Fruit fly (Drosophila melanogaster) whole organism, embryonic: ENCODE results near the gene Lamtor4.

ENCODE experiments used
- BEAF-32 ChIP-seq: fragments of 200-800 bp; sonication (Bioruptor generic); optimal IDR thresholded peaks from 3 replicates; lab custom pipeline; 2017; ENCODE audit warnings: missing biosample characterization, missing genetic modification characterization, mild to moderate bottlenecking, moderate library complexity, missing genetic modification reagents
- Bgb ChIP-seq: fragments of 200-800 bp; sonication (Bioruptor generic); IDR thresholded peaks from 2 replicates; pipeline ENCODE4 v1.3.6; 2022; ENCODE audit warnings: missing biosample characterization, missing genetic modification characterization; ENCODE audit not compliant: partially characterized antibody
- CG1024 ChIP-seq: fragments of 200-800 bp; sonication (Bioruptor generic); IDR thresholded peaks from 2 replicates; pipeline ENCODE4 v1.3.6; 2022; ENCODE audit warnings: missing biosample characterization, missing genetic modification characterization
- CG11504 ChIP-seq: fragments of 200-800 bp; sonication (Bioruptor generic); optimal IDR thresholded peaks from 3 replicates; lab custom pipeline; 2019; ENCODE audit warnings: missing biosample characterization, mild to moderate bottlenecking, missing genetic modification characterization, moderate library complexity
- CG11696 ChIP-seq: fragments of 200-800 bp; sonication (Bioruptor generic); IDR thresholded peaks from 2 replicates; pipeline ENCODE4 v1.3.6; 2022; ENCODE audit warnings: missing biosample characterization, missing genetic modification characterization
- CG13424 ChIP-seq: fragments of 200-800 bp; sonication (Bioruptor generic); optimal IDR thresholded peaks from 2 replicates; lab custom pipeline; 2019; ENCODE audit warnings: missing biosample characterization, mild to moderate bottlenecking, missing genetic modification characterization, moderate library complexity
- CG1529 ChIP-seq: fragments of 200-800 bp; sonication (Bioruptor generic); optimal IDR thresholded peaks from 3 replicates; lab custom pipeline; 2018; ENCODE audit warnings: missing biosample characterization, missing genetic modification characterization
- CG1647 ChIP-seq: fragments of 200-800 bp; sonication (Bioruptor generic); optimal IDR thresholded peaks from 3 replicates; lab custom pipeline; 2016; ENCODE audit warnings: missing biosample characterization, missing genetic modification characterization
- CG17568 ChIP-seq: fragments of 200-800 bp; sonication (Bioruptor generic); optimal IDR thresholded peaks from 2 replicates; lab custom pipeline; 2018; ENCODE audit warnings: missing biosample characterization, mild to moderate bottlenecking, missing genetic modification characterization, moderate library complexity
- CG2202 ChIP-seq: fragments of 200-800 bp; sonication (Bioruptor generic); optimal IDR thresholded peaks from 2 replicates; lab custom pipeline; 2018; ENCODE audit warnings: missing biosample characterization, mild to moderate bottlenecking, missing genetic modification characterization
- CG2889 ChIP-seq: fragments of 200-800 bp; sonication (Bioruptor generic); IDR thresholded peaks from 3 replicates; pipeline ENCODE4 v1.3.6; 2022; ENCODE audit warnings: missing biosample characterization, missing genetic modification characterization
- CG31365 ChIP-seq: fragments of 200-800 bp; sonication (Bioruptor generic); optimal IDR thresholded peaks from 2 replicates; lab custom pipeline; 2018; ENCODE audit warnings: missing biosample characterization, mild to moderate bottlenecking, missing genetic modification characterization
- CG31441 ChIP-seq: fragments of 200-800 bp; sonication (Bioruptor generic); IDR thresholded peaks from 2 replicates; pipeline ENCODE4 v1.3.6; 2022; ENCODE audit warnings: missing biosample characterization, missing genetic modification characterization
- CG3163 ChIP-seq: fragments of 200-800 bp; sonication (Bioruptor generic); optimal IDR thresholded peaks from 3 replicates; lab custom pipeline; 2016; ENCODE audit warnings: missing biosample characterization, missing genetic modification characterization
- CG32772 ChIP-seq: fragments of 200-800 bp; sonication (Bioruptor generic); IDR thresholded peaks from 2 replicates; pipeline ENCODE4 v1.3.6; 2022; ENCODE audit warnings: missing biosample characterization, missing genetic modification characterization
- CG4328 ChIP-seq: fragments of 200-800 bp; sonication (Bioruptor generic); optimal IDR thresholded peaks from 3 replicates; lab custom pipeline; 2017; ENCODE audit warnings: missing biosample characterization, missing genetic modification reagents, missing genetic modification characterization
- CG6175 ChIP-seq: fragments of 200-800 bp; sonication (Bioruptor generic); IDR thresholded peaks from 3 replicates; pipeline ENCODE4 v1.3.6; 2022; ENCODE audit warnings: missing biosample characterization, missing genetic modification characterization
- CG6813 ChIP-seq: fragments of 200-800 bp; sonication (Bioruptor generic); optimal IDR thresholded peaks from 2 replicates; lab custom pipeline; 2017; ENCODE audit warnings: missing biosample characterization, missing genetic modification characterization, mild to moderate bottlenecking, moderate library complexity, missing genetic modification reagents
- CG8924 ChIP-seq: fragments of 200-800 bp; optimal IDR thresholded peaks from 3 replicates; lab custom pipeline; 2019; ENCODE audit warnings: missing biosample characterization, mild to moderate bottlenecking, missing genetic modification characterization, moderate library complexity
- Dip2 ChIP-seq: fragments of 200-800 bp; sonication (Bioruptor generic); IDR thresholded peaks from 2 replicates; pipeline ENCODE4 v1.3.6; 2022; ENCODE audit warnings: missing biosample characterization, missing genetic modification characterization
- Dref ChIP-seq: fragments of 200-800 bp; sonication (Bioruptor generic); IDR thresholded peaks from 2 replicates; pipeline ENCODE4 v1.3.6; 2022; ENCODE audit warnings: missing biosample characterization, missing genetic modification characterization
- E2f1 ChIP-seq: fragments of 200-800 bp; sonication (Bioruptor generic); IDR thresholded peaks from 2 replicates; pipeline ENCODE4 v1.3.6; 2022; ENCODE audit warnings: missing biosample characterization, missing genetic modification characterization
- HLH54F ChIP-seq: fragments of 200-800 bp; sonication (Bioruptor generic); optimal IDR thresholded peaks from 3 replicates; lab custom pipeline; 2016; ENCODE audit warnings: missing biosample characterization, missing genetic modification characterization
- Lim3 ChIP-seq: fragments of 200-800 bp; sonication (Bioruptor generic); IDR thresholded peaks from 2 replicates; pipeline ENCODE4 v1.3.6; 2022; ENCODE audit warnings: missing biosample characterization, missing genetic modification characterization
- PHDP ChIP-seq: fragments of 200-800 bp; sonication (Bioruptor generic); optimal IDR thresholded peaks from 3 replicates; lab custom pipeline; 2018; ENCODE audit warnings: missing biosample characterization, mild to moderate bottlenecking, missing genetic modification characterization, moderate library complexity
- Spps ChIP-seq: fragments of 200-800 bp; sonication (Bioruptor generic); optimal IDR thresholded peaks from 2 replicates; lab custom pipeline; 2018; ENCODE audit warnings: missing biosample characterization, mild to moderate bottlenecking, missing genetic modification characterization
- Xbp1 ChIP-seq: fragments of 200-800 bp; sonication (Bioruptor generic); optimal IDR thresholded peaks from 3 replicates; lab custom pipeline; 2016; ENCODE audit warnings: missing biosample characterization, mild to moderate bottlenecking, missing genetic modification characterization
- ap ChIP-seq: fragments of 200-800 bp; sonication (Bioruptor generic); IDR thresholded peaks from 2 replicates; pipeline ENCODE4 v1.3.6; 2022; ENCODE audit warnings: missing biosample characterization, missing genetic modification characterization
- crc ChIP-seq: fragments of 200-800 bp; sonication (Bioruptor generic); optimal IDR thresholded peaks from 2 replicates; lab custom pipeline; 2016; ENCODE audit warnings: missing biosample characterization, missing genetic modification characterization
- crp ChIP-seq, 2 experiments: fragments of 200-800 bp; sonication (Bioruptor generic); optimal IDR thresholded peaks; 2 replicates in 1 of 2; 3 replicates in 1 of 2; lab custom pipeline; 2017; ENCODE audit warnings: missing biosample characterization in 2 of 2, missing genetic modification characterization in 2 of 2, mild to moderate bottlenecking in 1 of 2, moderate library complexity in 1 of 2
- fd102C ChIP-seq: fragments of 200-800 bp; sonication (Bioruptor generic); optimal IDR thresholded peaks from 2 replicates; lab custom pipeline; 2018; ENCODE audit warnings: missing biosample characterization, mild to moderate bottlenecking, missing genetic modification characterization, moderate library complexity
- ftz-f1 ChIP-seq: fragments of 200-800 bp; sonication (Bioruptor generic); optimal IDR thresholded peaks from 2 replicates; lab custom pipeline; 2016; ENCODE audit warnings: missing biosample characterization, missing genetic modification characterization
- fu2 ChIP-seq: fragments of 200-800 bp; sonication (Bioruptor generic); optimal IDR thresholded peaks from 2 replicates; lab custom pipeline; 2016; ENCODE audit warnings: missing biosample characterization, missing genetic modification characterization
- gsb ChIP-seq: fragments of 200-800 bp; sonication (Bioruptor generic); IDR thresholded peaks from 2 replicates; pipeline ENCODE4 v1.3.6; 2022; ENCODE audit warnings: missing biosample characterization, missing genetic modification characterization
- gt ChIP-seq: fragments of 200-800 bp; sonication (Bioruptor generic); IDR thresholded peaks from 2 replicates; pipeline ENCODE4 v1.3.6; 2022; ENCODE audit warnings: missing biosample characterization, missing genetic modification characterization
- hb ChIP-seq: fragments of 200-800 bp; sonication (Bioruptor generic); IDR thresholded peaks from 3 replicates; pipeline ENCODE4 v1.3.6; 2022; ENCODE audit warnings: missing biosample characterization, missing genetic modification characterization; ENCODE audit not compliant: partially characterized antibody
- insv ChIP-seq, 2 experiments: fragments of 200-800 bp; sonication (Bioruptor generic); optimal IDR thresholded peaks; 3 replicates each; lab custom pipeline; 2016 to 2018; ENCODE audit warnings: missing biosample characterization in 2 of 2, missing genetic modification characterization in 2 of 2
- ken ChIP-seq: fragments of 200-800 bp; sonication (Bioruptor generic); IDR thresholded peaks from 3 replicates; pipeline ENCODE4 v1.3.6; 2022; ENCODE audit warnings: missing biosample characterization, missing genetic modification characterization
- nmo ChIP-seq: fragments of 200-800 bp; sonication (Bioruptor generic); optimal IDR thresholded peaks from 2 replicates; lab custom pipeline; 2018; ENCODE audit warnings: missing biosample characterization, mild to moderate bottlenecking, missing genetic modification characterization, moderate library complexity
- org-1 ChIP-seq: fragments of 200-800 bp; sonication (Bioruptor generic); optimal IDR thresholded peaks from 2 replicates; lab custom pipeline; 2017; ENCODE audit warnings: missing biosample characterization, missing genetic modification characterization
- p53 ChIP-seq: fragments of 200-800 bp; sonication (Bioruptor generic); optimal IDR thresholded peaks from 2 replicates; lab custom pipeline; 2016; ENCODE audit warnings: missing biosample characterization, missing genetic modification characterization
- prd ChIP-seq, 3 experiments: fragments of >200 bp in 2 of 3; fragments of 200-800 bp in 1 of 3; sonication (Bioruptor generic) in 1 of 3; optimal IDR thresholded peaks in 2 of 3; IDR thresholded peaks in 1 of 3; 2 replicates in 2 of 3; 3 replicates in 1 of 3; pipeline versions ENCODE4 v1.3.6 to Lab custom; 2017 to 2022; ENCODE audit warnings: missing biosample characterization in 1 of 3, missing genetic modification characterization in 1 of 3
- pros ChIP-seq: fragments of 200-800 bp; sonication (Bioruptor generic); optimal IDR thresholded peaks from 3 replicates; lab custom pipeline; 2019; ENCODE audit warnings: missing biosample characterization, mild to moderate bottlenecking, missing genetic modification characterization, moderate library complexity
- rib ChIP-seq: fragments of 200-800 bp; sonication (Bioruptor generic); IDR thresholded peaks from 2 replicates; pipeline ENCODE4 v1.3.6; 2022; ENCODE audit warnings: missing biosample characterization, missing genetic modification characterization
- row ChIP-seq: fragments of 200-800 bp; sonication (Bioruptor generic); IDR thresholded peaks from 3 replicates; pipeline ENCODE4 v1.3.6; 2022; ENCODE audit warnings: missing biosample characterization, missing genetic modification characterization
- tgo ChIP-seq: fragments of 200-800 bp; sonication (Bioruptor generic); IDR thresholded peaks from 3 replicates; pipeline ENCODE4 v1.3.6; 2022; ENCODE audit warnings: missing biosample characterization, missing genetic modification characterization
- tio ChIP-seq: fragments of 200-800 bp; sonication (Bioruptor generic); optimal IDR thresholded peaks from 2 replicates; lab custom pipeline; 2017; ENCODE audit warnings: missing biosample characterization, missing genetic modification characterization, inconsistent platforms
- unpg ChIP-seq: fragments of 200-800 bp; sonication (Bioruptor generic); optimal IDR thresholded peaks from 3 replicates; lab custom pipeline; 2018; ENCODE audit warnings: missing biosample characterization, mild to moderate bottlenecking, missing genetic modification characterization, moderate library complexity
- vfl ChIP-seq: fragments of 200-800 bp; sonication (Bioruptor generic); optimal IDR thresholded peaks from 2 replicates; lab custom pipeline; 2016; ENCODE audit warnings: missing biosample characterization, missing genetic modification characterization
- vnd ChIP-seq: fragments of 200-800 bp; sonication (Bioruptor generic); IDR thresholded peaks from 3 replicates; pipeline ENCODE4 v1.3.6; 2022; ENCODE audit warnings: missing biosample characterization, missing genetic modification characterization; ENCODE audit not compliant: partially characterized antibody
- z ChIP-seq: fragments of 200-800 bp; sonication (Bioruptor generic); IDR thresholded peaks from 3 replicates; pipeline ENCODE4 v1.3.6; 2022; ENCODE audit warnings: missing biosample characterization, missing genetic modification characterization

The Lamtor4 gene

DNA sequence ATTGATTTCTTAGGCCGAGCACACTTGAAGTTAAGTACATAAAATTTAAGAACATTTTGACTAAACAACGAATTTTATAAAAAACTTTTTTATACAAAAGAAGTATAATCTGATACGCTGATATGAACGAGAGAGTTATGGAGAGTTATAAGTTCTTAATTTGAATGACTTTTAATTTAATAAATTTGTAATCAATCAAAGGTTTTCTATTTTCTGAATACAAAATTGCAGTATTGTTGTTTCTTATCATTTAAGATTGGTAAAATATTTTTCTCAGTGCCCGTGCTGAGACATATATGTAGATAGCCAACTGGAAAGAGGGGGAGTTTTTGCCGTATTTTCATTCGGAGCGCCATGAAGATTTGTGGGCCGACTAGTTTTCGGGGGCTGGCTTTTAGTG, 23.6 kb upstream of the Lamtor4 start (continued):
- TF ChIP-seq Dref (GFP tag; lab: Robert Waterston, UW) = no peak
- no peak for TF ChIP-seq CG32772 (GFP tag; lab: Robert Waterston, UW)
- TF ChIP-seq PHDP (tag; lab: Kevin White, UChicago) = peak; percentile 58
- no peak for TF ChIP-seq Spps (tag; lab: Kevin White, UChicago)
- TF ChIP-seq crc (GFP tag; lab: Kevin White, UChicago) = no peak
- no peak for TF ChIP-seq crp (GFP tag; optimal IDR thresholded peaks at IDR 0.05; lab: Kevin White, UChicago)
- peak; percentile 54 for TF ChIP-seq CG13424 (tag; lab: Kevin White, UChicago)
- TF ChIP-seq CG1529 (GFP tag; lab: Kevin White, UChicago) = peak; percentile 41
- no peak for TF ChIP-seq CG4328
- TF ChIP-seq p53 (GFP tag; lab: Kevin White, UChicago) = no peak
- TF ChIP-seq Bgb = no peak
- no peak; the same call in 2 of the 3 replicates for TF ChIP-seq ken
- TF ChIP-seq pros (GFP tag; lab: Kevin White, UChicago) = no peak
- TF ChIP-seq Dip2 (GFP tag; lab: Robert Waterston, UW) = no peak
- TF ChIP-seq hb = no peak
- TF ChIP-seq nmo (GFP tag; lab: Kevin White, UChicago) = peak; percentile 79
- no peak for TF ChIP-seq prd (optimal IDR thresholded peaks at IDR 0.05; lab: Kevin White, UChicago)
- peak; percentile 8; the same call in 1 of the 3 replicates for TF ChIP-seq prd (GFP tag; IDR thresholded peaks at IDR 0.05; lab: Robert Waterston, UW)
- TF ChIP-seq ftz-f1 (GFP tag; lab: Kevin White, UChicago) = no peak
- peak; percentile 12; the same call in 1 of the 3 replicates for TF ChIP-seq row (GFP tag; lab: Robert Waterston, UW)
- TF ChIP-seq gt = no peak
- no peak for TF ChIP-seq CG3163 (GFP tag; lab: Kevin White, UChicago)
- peak; percentile 52 for TF ChIP-seq unpg (GFP tag; lab: Kevin White, UChicago)
- TF ChIP-seq CG17568 = no peak
- no peak for TF ChIP-seq BEAF-32 (GFP tag; lab: Kevin White, UChicago)
- TF ChIP-seq E2f1 = 0 out of 2 replicates have a peak, but pooled peaks have one; percentile 32
- TF ChIP-seq ap (GFP tag; lab: Robert Waterston, UW) = no peak
- TF ChIP-seq Xbp1 (GFP tag; lab: Kevin White, UChicago) = peak; percentile 4
- TF ChIP-seq HLH54F (GFP tag; lab: Kevin White, UChicago) = no peak
- TF ChIP-seq CG6813 = no peak
- TF ChIP-seq tgo (GFP tag; lab: Robert Waterston, UW) = no peak
- TF ChIP-seq CG31365 (tag; lab: Kevin White, UChicago) = no peak
- TF ChIP-seq CG2889 (GFP tag; lab: Robert Waterston, UW) = no peak
- no peak for TF ChIP-seq gsb (GFP tag; lab: Robert Waterston, UW)
- no peak for TF ChIP-seq fd102C (GFP tag; lab: Kevin White, UChicago)
- TF ChIP-seq CG1024 (GFP tag; lab: Robert Waterston, UW) = no peak
- peak; percentile 12 for TF ChIP-seq org-1
- no peak for TF ChIP-seq CG11696 (GFP tag; lab: Robert Waterston, UW)
- TF ChIP-seq CG1647 (GFP tag; lab: Kevin White, UChicago) = no peak
- TF ChIP-seq CG31441 (GFP tag; lab: Robert Waterston, UW) = 0 out of 2 replicates have a peak, but pooled peaks have one; percentile 47
- peak; percentile 42 for TF ChIP-seq CG2202 (tag; lab: Kevin White, UChicago)
- TF ChIP-seq vnd (GFP tag; lab: Robert Waterston, UW) = no peak
- no peak for TF ChIP-seq fu2 (GFP tag; lab: Kevin White, UChicago)
- TF ChIP-seq tio (GFP tag; lab: Kevin White, UChicago) = no peak
- no peak for TF ChIP-seq insv (GFP tag; optimal IDR thresholded peaks at IDR 0.05; lab: Kevin White, UChicago)
- TF ChIP-seq z (GFP tag; lab: Robert Waterston, UW) = no peak
- TF ChIP-seq vfl = no peak
- TF ChIP-seq Lim3 (GFP tag; lab: Robert Waterston, UW) = no peak
- no peak for TF ChIP-seq rib
- no peak for TF ChIP-seq CG6175
- peak; percentile 37 for TF ChIP-seq CG11504 (tag; lab: Kevin White, UChicago)
- TF ChIP-seq CG8924 (tag; lab: Kevin White, UChicago) = peak; percentile 63
